Worm (Caenorhabditis elegans): ENCODE results near the gene F46B6.13.
A peak's percentile ranks its signal among the peaks of the same experiment; 100 is the strongest.

Gene F46B6.13

DNA sequence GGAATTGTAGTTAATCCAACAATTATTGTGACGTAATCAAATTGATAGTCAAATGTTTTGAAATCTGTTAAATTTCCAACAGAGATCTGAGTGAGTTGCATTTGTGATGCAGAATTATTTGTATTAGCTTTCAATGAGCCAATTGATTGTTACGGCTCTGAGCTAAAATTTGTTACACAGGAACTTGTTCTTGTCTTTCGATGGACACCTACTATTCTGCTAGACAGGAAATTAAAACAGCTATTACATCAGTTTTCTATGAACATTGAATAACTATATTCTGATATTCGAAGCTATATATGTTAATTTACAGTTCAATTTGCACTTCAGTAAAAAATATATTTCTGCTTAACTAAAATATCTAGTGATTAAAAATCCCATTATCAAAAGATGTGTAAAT, 34.9 kb upstream of the F46B6.13 start, which contains the start of gene sru-40:
Gene sru-40 (minus strand): TSS at position 101 of the 400 bp plus-strand sequence.
- TF ChIP-seq zip-8 (tag; optimal IDR thresholded peaks at IDR 0.05) (peak; percentile 46), elt-1 (tag; optimal IDR thresholded peaks at IDR 0.05; ENCODE audit: borderline replicate concordance, insufficient read depth) (no peak), lin-13 (tag; optimal IDR thresholded peaks at IDR 0.05) (no peak)

DNA sequence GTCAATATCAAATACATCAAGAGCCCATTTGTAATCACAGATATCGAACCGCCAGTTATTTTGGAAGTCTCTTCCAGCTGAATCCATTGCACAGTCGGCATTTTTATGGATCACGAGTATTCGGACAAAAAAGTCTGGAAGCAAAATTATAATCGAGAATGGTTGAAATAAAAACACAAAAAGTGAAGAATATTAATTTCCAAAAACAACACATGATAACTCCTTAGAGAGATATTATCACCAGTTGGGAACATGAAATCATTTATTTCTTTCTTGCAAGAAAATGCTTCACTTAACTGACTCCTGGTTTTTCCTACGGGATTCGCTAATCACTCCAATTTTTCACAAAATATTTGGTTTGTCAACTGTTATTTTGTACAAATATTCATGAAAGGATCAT, 25.2 kb upstream of the F46B6.13 start, which contains the start of gene str-2:
Gene str-2 (minus strand): TSS at position 101 of the 400 bp plus-strand sequence.
- TF ChIP-seq ces-1 (GFP tag; optimal IDR thresholded peaks at IDR 0.05) (no peak), ham-2 (GFP tag; optimal IDR thresholded peaks at IDR 0.05) (no peak), lin-32 (GFP tag; optimal IDR thresholded peaks at IDR 0.05) (no peak), cnd-1 (tag; optimal IDR thresholded peaks at IDR 0.05) (no peak), elt-3 (tag; optimal IDR thresholded peaks at IDR 0.05) (no peak)

ce11 chrV:9821724-9822123, 22.7 kb upstream of the F46B6.13 start, which contains the start of gene str-193:
TSS of gene str-193 (minus strand) at chrV:9821824.
- no peak for TF ChIP-seq zip-8 (tag; optimal IDR thresholded peaks at IDR 0.05)
- TF ChIP-seq flh-1 (GFP tag; optimal IDR thresholded peaks at IDR 0.05) = no peak
- no peak for TF ChIP-seq ham-2 (GFP tag; optimal IDR thresholded peaks at IDR 0.05)
- no peak for TF ChIP-seq mab-5 (tag; optimal IDR thresholded peaks at IDR 0.05)
- TF ChIP-seq ces-1 (GFP tag; optimal IDR thresholded peaks at IDR 0.05) = no peak
- TF ChIP-seq nhr-28 (tag; optimal IDR thresholded peaks at IDR 0.05) = no peak
- no peak for TF ChIP-seq lin-32 (GFP tag; optimal IDR thresholded peaks at IDR 0.05)
- TF ChIP-seq nhr-2 (tag; optimal IDR thresholded peaks at IDR 0.05) = no peak

DNA sequence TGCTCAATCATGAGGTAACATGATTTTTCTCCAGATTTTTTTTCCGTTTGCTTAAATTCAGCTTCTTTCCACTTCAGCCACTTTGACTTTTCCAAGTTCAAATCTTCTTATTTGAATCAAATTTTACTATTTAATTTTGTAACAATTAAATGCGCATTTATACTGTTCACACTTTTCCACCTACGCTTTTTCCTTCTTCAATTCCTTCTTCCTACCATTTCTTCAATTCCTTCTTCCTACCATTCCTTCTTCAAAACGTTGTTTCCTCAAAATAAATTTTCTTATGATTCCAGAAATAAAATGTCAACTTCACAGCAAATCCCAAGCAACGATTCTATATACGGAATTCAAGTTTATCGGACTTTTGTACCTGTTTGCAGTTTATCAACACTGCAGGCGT, 17.4 kb upstream of the F46B6.13 start, which contains the start of gene sru-31:
Gene sru-31 (plus strand): TSS at position 301 of the 400 bp plus-strand sequence.
- TF ChIP-seq drap-1 (GFP tag; optimal IDR thresholded peaks at IDR 0.05) (no peak), ham-2 (GFP tag; optimal IDR thresholded peaks at IDR 0.05) (no peak), sem-2 (GFP tag; optimal IDR thresholded peaks at IDR 0.05) (no peak), tbx-8 (GFP tag; optimal IDR thresholded peaks at IDR 0.05) (no peak), blmp-1 (tag; optimal IDR thresholded peaks at IDR 0.05) (no peak), unc-120 (tag; optimal IDR thresholded peaks at IDR 0.05; ENCODE audit: poor library complexity, severe bottlenecking) (no peak), lsy-2 (tag; optimal IDR thresholded peaks at IDR 0.05) (no peak), ceh-39 (tag; optimal IDR thresholded peaks at IDR 0.05) (no peak), elt-1 (tag; optimal IDR thresholded peaks at IDR 0.05; ENCODE audit: borderline replicate concordance, insufficient read depth) (no peak), snpc-4 (tag; optimal IDR thresholded peaks at IDR 0.05) (no peak), M03D4.4 (tag; optimal IDR thresholded peaks at IDR 0.05) (no peak), lin-32 (GFP tag; optimal IDR thresholded peaks at IDR 0.05) (no peak), mab-5 (tag; optimal IDR thresholded peaks at IDR 0.05) (no peak), ceh-83 (GFP tag; optimal IDR thresholded peaks at IDR 0.05) (no peak), nhr-76 (tag; optimal IDR thresholded peaks at IDR 0.05) (no peak), unc-39 (tag; optimal IDR thresholded peaks at IDR 0.05) (no peak), elt-3 (tag; optimal IDR thresholded peaks at IDR 0.05) (no peak), mep-1 (tag; optimal IDR thresholded peaks at IDR 0.05) (no peak), sptf-1 (tag; optimal IDR thresholded peaks at IDR 0.05) (no peak), nhr-237 (tag; optimal IDR thresholded peaks at IDR 0.05) (no peak)

- TF ChIP-seq nhr-237 (tag; optimal IDR thresholded peaks at IDR 0.05) (no peak), drap-1 (GFP tag; optimal IDR thresholded peaks at IDR 0.05) (no peak), elt-3 (tag; optimal IDR thresholded peaks at IDR 0.05) (no peak), bed-3 (GFP tag; optimal IDR thresholded peaks at IDR 0.05) (no peak)
Observed at ce11 chrV:9813527-9813926, 14.6 kb upstream of the F46B6.13 start, which contains the start of gene sru-30. TSS of gene sru-30 (plus strand) at chrV:9813827.

- no peak for TF ChIP-seq ces-1 (GFP tag; optimal IDR thresholded peaks at IDR 0.05)
Observed at ce11 chrV:9812216-9812615, 13.2 kb upstream of the F46B6.13 start.

DNA sequence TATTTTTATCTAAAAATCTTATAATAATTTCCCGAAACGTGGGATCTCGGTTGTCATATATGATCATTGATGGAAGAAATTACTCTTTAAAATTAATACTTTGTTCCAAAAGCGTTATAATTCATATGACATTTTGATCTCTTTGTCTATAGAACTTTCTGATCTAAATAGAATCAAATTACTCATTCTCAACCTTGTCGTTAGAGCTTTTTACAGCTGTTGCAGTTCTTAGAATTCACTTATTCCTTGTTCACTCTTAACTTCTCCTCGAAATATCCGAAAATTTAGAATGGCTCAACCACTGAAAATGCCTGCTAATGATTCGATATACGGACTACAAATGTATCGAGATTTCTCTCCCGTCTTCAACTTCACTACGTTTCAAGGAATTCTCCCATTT, 12.2 kb upstream of the F46B6.13 start, which contains the start of gene sru-29:
Gene sru-29 (plus strand): TSS at position 301 of the 400 bp plus-strand sequence.
- no peak for TF ChIP-seq ceh-43 (GFP tag; optimal IDR thresholded peaks at IDR 0.05)
- TF ChIP-seq nhr-76 (tag; optimal IDR thresholded peaks at IDR 0.05) = no peak
- TF ChIP-seq nhr-2 (tag; optimal IDR thresholded peaks at IDR 0.05) = no peak
- TF ChIP-seq sptf-1 (tag; optimal IDR thresholded peaks at IDR 0.05) = no peak
- no peak for TF ChIP-seq tbx-8 (GFP tag; optimal IDR thresholded peaks at IDR 0.05)
- no peak for TF ChIP-seq ham-2 (GFP tag; optimal IDR thresholded peaks at IDR 0.05)

All from whole organism, mixed stage, embryonic.